Fruit fly (Drosophila melanogaster) whole organism, embryonic: ENCODE data around the gene Cypl.

Source experiments
- Ada2b ChIP-seq: fragments of 200-800 bp; sonication (Bioruptor generic); IDR thresholded peaks from 2 replicates; pipeline ENCODE4 v1.3.6; 2022; ENCODE audit warnings: missing biosample characterization, missing genetic modification characterization
- B-H2 ChIP-seq: fragments of 200-800 bp; sonication (Bioruptor generic); optimal IDR thresholded peaks from 2 replicates; lab custom pipeline; 2018; ENCODE audit warnings: missing biosample characterization, mild to moderate bottlenecking, missing genetic modification characterization
- CG18011 ChIP-seq: fragments of 200-800 bp; sonication (Bioruptor generic); optimal IDR thresholded peaks from 2 replicates; lab custom pipeline; 2017; ENCODE audit warnings: missing biosample characterization, missing genetic modification characterization, mild to moderate bottlenecking, moderate library complexity, missing genotype
- CG7357 ChIP-seq: fragments of 200-800 bp; sonication (Bioruptor generic); IDR thresholded peaks from 3 replicates; pipeline ENCODE4 v1.3.6; 2022; ENCODE audit warnings: missing biosample characterization, missing genetic modification characterization
- HmgD ChIP-seq: fragments of 200-800 bp; sonication (Bioruptor generic); optimal IDR thresholded peaks from 3 replicates; lab custom pipeline; 2016; ENCODE audit warnings: missing biosample characterization, missing genetic modification characterization
- chn ChIP-seq: fragments of 200-800 bp; sonication (Bioruptor generic); optimal IDR thresholded peaks from 2 replicates; lab custom pipeline; 2016; ENCODE audit warnings: missing biosample characterization, missing genetic modification characterization
- crc ChIP-seq: fragments of 200-800 bp; sonication (Bioruptor generic); optimal IDR thresholded peaks from 2 replicates; lab custom pipeline; 2016; ENCODE audit warnings: missing biosample characterization, missing genetic modification characterization

dm6 chr3L:515614-516013 is 27.1 kb downstream of the Cypl start:
- TF ChIP-seq CG7357 (GFP tag; lab: Robert Waterston, UW) = no peak
- no peak for TF ChIP-seq CG18011 (GFP tag; lab: Kevin White, UChicago)
- no peak for TF ChIP-seq B-H2 (GFP tag; lab: Kevin White, UChicago)
- no peak for TF ChIP-seq crc (GFP tag; lab: Kevin White, UChicago)
- no peak for TF ChIP-seq HmgD (GFP tag; lab: Kevin White, UChicago)
- TF ChIP-seq chn (GFP tag; lab: Kevin White, UChicago) = no peak
- TF ChIP-seq Ada2b = no peak
